Fruit fly (Drosophila melanogaster) whole organism, embryonic: Measurements from ENCODE around the gene CG4476.
A peak's percentile ranks its signal among the peaks of the same experiment; 100 is the strongest.

Experiments used
- Atf6 ChIP-seq: fragments of 200-800 bp; sonication (Bioruptor generic); IDR thresholded peaks from 2 replicates; pipeline ENCODE4 v1.3.6; 2022; ENCODE audit warnings: missing biosample characterization, missing genetic modification characterization
- Bdp1 ChIP-seq: fragments of 200-800 bp; sonication (Bioruptor generic); optimal IDR thresholded peaks from 3 replicates; lab custom pipeline; 2016; ENCODE audit warnings: missing biosample characterization, missing genetic modification characterization
- CG11504 ChIP-seq: fragments of 200-800 bp; sonication (Bioruptor generic); optimal IDR thresholded peaks from 3 replicates; lab custom pipeline; 2019; ENCODE audit warnings: missing biosample characterization, mild to moderate bottlenecking, missing genetic modification characterization, moderate library complexity
- CG13296 ChIP-seq: fragments of 200-800 bp; sonication (Bioruptor generic); optimal IDR thresholded peaks from 3 replicates; lab custom pipeline; 2018; ENCODE audit warnings: missing biosample characterization, mild to moderate bottlenecking, missing genetic modification characterization
- CG15696 ChIP-seq: fragments of 200-800 bp; sonication (Bioruptor generic); optimal IDR thresholded peaks from 2 replicates; lab custom pipeline; 2019; ENCODE audit warnings: missing biosample characterization, mild to moderate bottlenecking, missing genetic modification characterization, moderate library complexity
- CG31224 ChIP-seq: fragments of 200-800 bp; sonication (Bioruptor generic); IDR thresholded peaks from 2 replicates; pipeline ENCODE4 v1.3.6; 2022; ENCODE audit warnings: missing biosample characterization, missing genetic modification characterization
- CG31441 ChIP-seq: fragments of 200-800 bp; sonication (Bioruptor generic); IDR thresholded peaks from 2 replicates; pipeline ENCODE4 v1.3.6; 2022; ENCODE audit warnings: missing biosample characterization, missing genetic modification characterization
- CG34376 ChIP-seq: fragments of 200-800 bp; sonication (Bioruptor generic); optimal IDR thresholded peaks from 2 replicates; lab custom pipeline; 2018; ENCODE audit warnings: missing biosample characterization, mild to moderate bottlenecking, missing genetic modification characterization
- CG8290 ChIP-seq, 3 experiments: fragments of 200-800 bp; sonication (Bioruptor generic); optimal IDR thresholded peaks; 2 replicates each; lab custom pipeline; 2016 to 2019; ENCODE audit warnings: missing biosample characterization in 3 of 3, missing genetic modification characterization in 3 of 3, mild to moderate bottlenecking in 2 of 3, moderate library complexity in 1 of 3
- Doc3 ChIP-seq: fragments of 200-800 bp; sonication (Bioruptor generic); IDR thresholded peaks from 3 replicates; pipeline ENCODE4 v1.3.6; 2022; ENCODE audit warnings: missing biosample characterization, missing genetic modification characterization; ENCODE audit not compliant: partially characterized antibody
- Drgx ChIP-seq: fragments of 200-800 bp; sonication (Bioruptor generic); IDR thresholded peaks from 2 replicates; pipeline ENCODE4 v1.3.6; 2022; ENCODE audit warnings: missing biosample characterization, missing genetic modification characterization
- GATAe ChIP-seq: fragments of 200-800 bp; sonication (Bioruptor generic); conservative IDR thresholded peaks from 2 replicates; pipeline ENCODE4 v1.3.6; 2022; ENCODE audit warnings: missing biosample characterization, missing genetic modification characterization
- Hey ChIP-seq: fragments of 200-800 bp; sonication (Bioruptor generic); optimal IDR thresholded peaks from 3 replicates; lab custom pipeline; 2018; ENCODE audit warnings: missing biosample characterization, mild to moderate bottlenecking, missing genetic modification characterization
- HmgZ ChIP-seq: fragments of 200-800 bp; sonication (Bioruptor generic); optimal IDR thresholded peaks from 2 replicates; lab custom pipeline; 2018; ENCODE audit warnings: missing biosample characterization, mild to moderate bottlenecking, missing genetic modification characterization
- Med ChIP-seq: fragments of 200-800 bp; sonication (Bioruptor generic); peaks from one replicate; lab custom pipeline; 2016; ENCODE audit warnings: missing biosample characterization, missing genetic modification characterization, mild to moderate bottlenecking, inconsistent platforms, moderate library complexity
- Mes4 ChIP-seq: fragments of 200-800 bp; sonication (Bioruptor generic); optimal IDR thresholded peaks from 2 replicates; lab custom pipeline; 2016; ENCODE audit warnings: missing biosample characterization, missing genetic modification characterization
- NfI ChIP-seq: fragments of 200-800 bp; sonication (Bioruptor generic); optimal IDR thresholded peaks from 3 replicates; lab custom pipeline; 2018; ENCODE audit warnings: missing biosample characterization, mild to moderate bottlenecking, missing genetic modification characterization, moderate library complexity
- Opbp ChIP-seq: fragments of 200-800 bp; sonication (Bioruptor generic); IDR thresholded peaks from 3 replicates; pipeline ENCODE4 v1.3.6; 2022; ENCODE audit warnings: missing biosample characterization, missing genetic modification characterization; ENCODE audit not compliant: partially characterized antibody
- Pdp1 ChIP-seq, 2 experiments: fragments of 200-800 bp; sonication (Bioruptor generic); optimal IDR thresholded peaks; 3 replicates each; lab custom pipeline; 2016; ENCODE audit warnings: missing biosample characterization in 2 of 2, missing genetic modification characterization in 2 of 2, mild to moderate bottlenecking in 1 of 2, moderate library complexity in 1 of 2
- Rfx ChIP-seq: fragments of 200-800 bp; sonication (Bioruptor generic); IDR thresholded peaks from 2 replicates; pipeline ENCODE4 v1.3.6; 2022; ENCODE audit warnings: missing biosample characterization, missing genetic modification characterization
- Six4 ChIP-seq: fragments of 200-800 bp; sonication (Bioruptor generic); optimal IDR thresholded peaks from 2 replicates; lab custom pipeline; 2016; ENCODE audit warnings: missing biosample characterization, missing genetic modification characterization
- Sox100B ChIP-seq: fragments of 200-800 bp; sonication (Bioruptor generic); optimal IDR thresholded peaks from 3 replicates; lab custom pipeline; 2018; ENCODE audit warnings: missing biosample characterization, mild to moderate bottlenecking, missing genetic modification characterization
- Sry-β ChIP-seq: fragments of 200-800 bp; sonication (Bioruptor generic); optimal IDR thresholded peaks from 2 replicates; lab custom pipeline; 2018; ENCODE audit warnings: missing biosample characterization, mild to moderate bottlenecking, missing genetic modification characterization, moderate library complexity
- Vsx1 ChIP-seq: fragments of 200-800 bp; sonication (Bioruptor generic); optimal IDR thresholded peaks from 2 replicates; lab custom pipeline; 2017; ENCODE audit warnings: missing biosample characterization, mild to moderate bottlenecking, missing genetic modification characterization, missing genetic modification reagents
- Xrp1 ChIP-seq: fragments of 200-800 bp; sonication (Bioruptor generic); IDR thresholded peaks from 2 replicates; pipeline ENCODE4 v1.3.6; 2022; ENCODE audit warnings: missing biosample characterization, missing genetic modification characterization
- YL-1 ChIP-seq: fragments of 200-800 bp; sonication (Bioruptor generic); optimal IDR thresholded peaks from 3 replicates; lab custom pipeline; 2017; ENCODE audit warnings: missing biosample characterization, mild to moderate bottlenecking, missing genetic modification characterization
- ab ChIP-seq: fragments of 200-800 bp; sonication (Bioruptor generic); optimal IDR thresholded peaks from 2 replicates; lab custom pipeline; 2016; ENCODE audit warnings: missing biosample characterization, missing genetic modification characterization
- ase ChIP-seq: fragments of 200-800 bp; sonication (Bioruptor generic); IDR thresholded peaks from 3 replicates; pipeline ENCODE4 v1.3.6; 2022; ENCODE audit warnings: missing biosample characterization, missing genetic modification characterization
- cad ChIP-seq: fragments of >200 bp; optimal IDR thresholded peaks from 2 replicates; lab custom pipeline; 2017; ENCODE audit warnings: missing biosample characterization, missing genetic modification characterization
- dan ChIP-seq: fragments of 200-800 bp; sonication (Bioruptor generic); IDR thresholded peaks from 2 replicates; pipeline ENCODE4 v1.3.6; 2022; ENCODE audit warnings: missing biosample characterization, missing genetic modification characterization
- dmrt11E ChIP-seq: fragments of 200-800 bp; sonication (Bioruptor generic); optimal IDR thresholded peaks from 3 replicates; lab custom pipeline; 2018; ENCODE audit warnings: missing biosample characterization, mild to moderate bottlenecking, missing genetic modification characterization, moderate library complexity
- dmrt99B ChIP-seq: fragments of 200-800 bp; sonication (Bioruptor generic); optimal IDR thresholded peaks from 2 replicates; lab custom pipeline; 2018; ENCODE audit warnings: missing biosample characterization, mild to moderate bottlenecking, missing genetic modification characterization, moderate library complexity
- exex ChIP-seq: fragments of 200-800 bp; sonication (Bioruptor generic); optimal IDR thresholded peaks from 4 replicates; lab custom pipeline; 2018; ENCODE audit warnings: missing biosample characterization, mild to moderate bottlenecking, missing genetic modification characterization, moderate library complexity
- fd102C ChIP-seq: fragments of 200-800 bp; sonication (Bioruptor generic); optimal IDR thresholded peaks from 2 replicates; lab custom pipeline; 2018; ENCODE audit warnings: missing biosample characterization, mild to moderate bottlenecking, missing genetic modification characterization, moderate library complexity
- grn ChIP-seq: fragments of 200-800 bp; sonication (Bioruptor generic); optimal IDR thresholded peaks from 3 replicates; lab custom pipeline; 2017; ENCODE audit warnings: missing biosample characterization, missing genetic modification characterization
- gro ChIP-seq: fragments of 200-800 bp; sonication (Bioruptor generic); optimal IDR thresholded peaks from 2 replicates; lab custom pipeline; 2016; ENCODE audit warnings: missing biosample characterization, missing genetic modification characterization
- gsb ChIP-seq: fragments of 200-800 bp; sonication (Bioruptor generic); IDR thresholded peaks from 2 replicates; pipeline ENCODE4 v1.3.6; 2022; ENCODE audit warnings: missing biosample characterization, missing genetic modification characterization
- nmo ChIP-seq: fragments of 200-800 bp; sonication (Bioruptor generic); optimal IDR thresholded peaks from 2 replicates; lab custom pipeline; 2018; ENCODE audit warnings: missing biosample characterization, mild to moderate bottlenecking, missing genetic modification characterization, moderate library complexity
- nom ChIP-seq: fragments of 200-800 bp; sonication (Bioruptor generic); optimal IDR thresholded peaks from 2 replicates; lab custom pipeline; 2017; ENCODE audit warnings: missing biosample characterization, missing genetic modification characterization, mild to moderate bottlenecking, moderate library complexity, missing genetic modification reagents
- sc ChIP-seq, 3 experiments: fragments of >200 bp in 2 of 3; fragments of 200-800 bp in 1 of 3; sonication (Bioruptor generic) in 1 of 3; optimal IDR thresholded peaks; 2 replicates in 2 of 3; 3 replicates in 1 of 3; lab custom pipeline; 2017; ENCODE audit warnings: mild to moderate bottlenecking in 1 of 3, missing biosample characterization in 1 of 3, missing genetic modification characterization in 1 of 3, missing genetic modification reagents in 1 of 3
- sens ChIP-seq: fragments of 200-800 bp; sonication (Bioruptor generic); peaks from one replicate; lab custom pipeline; 2016; ENCODE audit warnings: missing biosample characterization, missing genetic modification characterization
- sens-2 ChIP-seq: fragments of 200-800 bp; sonication (Bioruptor generic); IDR thresholded peaks from 2 replicates; pipeline ENCODE4 v1.3.6; 2022; ENCODE audit warnings: missing biosample characterization, missing genetic modification characterization
- sna ChIP-seq: fragments of 200-800 bp; sonication (Bioruptor generic); IDR thresholded peaks from 2 replicates; pipeline ENCODE4 v1.3.6; 2022; ENCODE audit warnings: missing biosample characterization, missing genetic modification characterization; ENCODE audit not compliant: partially characterized antibody
- sug ChIP-seq: fragments of 200-800 bp; optimal IDR thresholded peaks from 2 replicates; lab custom pipeline; 2019; ENCODE audit warnings: missing biosample characterization, mild to moderate bottlenecking, missing genetic modification characterization, moderate library complexity
- unpg ChIP-seq: fragments of 200-800 bp; sonication (Bioruptor generic); optimal IDR thresholded peaks from 3 replicates; lab custom pipeline; 2018; ENCODE audit warnings: missing biosample characterization, mild to moderate bottlenecking, missing genetic modification characterization, moderate library complexity
- vnd ChIP-seq: fragments of 200-800 bp; sonication (Bioruptor generic); IDR thresholded peaks from 3 replicates; pipeline ENCODE4 v1.3.6; 2022; ENCODE audit warnings: missing biosample characterization, missing genetic modification characterization; ENCODE audit not compliant: partially characterized antibody

The CG4476 gene

dm6 chr3L:9208704-9209405 lies 2.8 kb upstream of the CG4476 start, which contains the start of gene Slc45-1 (continued):
- no peak for TF ChIP-seq gsb
- no peak for TF ChIP-seq Mes4 (GFP tag; lab: Kevin White, UChicago)
- TF ChIP-seq Six4 (GFP tag; lab: Kevin White, UChicago), result no peak
- TF ChIP-seq Sry-β (GFP tag; lab: Kevin White, UChicago), result no peak
- TF ChIP-seq Bdp1 (GFP tag; lab: Kevin White, UChicago), result no peak
- no peak for TF ChIP-seq sc (optimal IDR thresholded peaks at IDR 0.05; lab: Kevin White, UChicago)
- no peak for TF ChIP-seq sc (GFP tag; optimal IDR thresholded peaks at IDR 0.05; lab: Kevin White, UChicago)
- TF ChIP-seq nom (GFP tag; lab: Kevin White, UChicago), result no peak
- TF ChIP-seq Pdp1 (GFP tag; optimal IDR thresholded peaks at IDR 0.05; lab: Kevin White, UChicago), result peak in 1 of 2 experiments; percentile 12
- no peak for TF ChIP-seq ab (GFP tag; lab: Kevin White, UChicago)
- no peak for TF ChIP-seq Rfx (GFP tag; lab: Robert Waterston, UW)
- no peak for TF ChIP-seq dan
- TF ChIP-seq Opbp (GFP tag; lab: Robert Waterston, UW), result no peak
- no peak for TF ChIP-seq CG15696
- peak; percentile 31 for TF ChIP-seq CG11504 (tag; lab: Kevin White, UChicago)
- no peak for TF ChIP-seq Doc3 (GFP tag; lab: Robert Waterston, UW)
- no peak for TF ChIP-seq Sox100B
- peak; percentile 12 for TF ChIP-seq dmrt99B (tag; lab: Kevin White, UChicago)
- TF ChIP-seq dmrt11E (tag; lab: Kevin White, UChicago), result peak; percentile 21
- no peak for TF ChIP-seq CG31224
- no peak for TF ChIP-seq CG13296 (GFP tag; lab: Kevin White, UChicago)
- TF ChIP-seq YL-1 (GFP tag; lab: Kevin White, UChicago), result no peak

dm6 chr3L:9209665-9210064 lies 2.0 kb upstream of the CG4476 start:
- TF ChIP-seq sens-2 (GFP tag; lab: Robert Waterston, UW), result peak; percentile 65
- peak; percentile 10 for TF ChIP-seq unpg
- no peak for TF ChIP-seq CG8290 (GFP tag; optimal IDR thresholded peaks at IDR 0.05; lab: Kevin White, UChicago)
- TF ChIP-seq CG8290 (tag; optimal IDR thresholded peaks at IDR 0.05; lab: Kevin White, UChicago), result peak in 1 of 2 experiments; percentile 11
- peak; percentile 78 for TF ChIP-seq grn (GFP tag; lab: Kevin White, UChicago)
- TF ChIP-seq Xrp1 (GFP tag; lab: Robert Waterston, UW), result 0 out of 2 replicates have a peak, but pooled peaks have one; percentile 9
- TF ChIP-seq Vsx1, result peak; percentile 76
- peak; percentile 26; the same call in 1 of the 2 replicates for TF ChIP-seq Drgx (GFP tag; lab: Robert Waterston, UW)
- no peak for TF ChIP-seq fd102C
- TF ChIP-seq nmo (GFP tag; lab: Kevin White, UChicago), result no peak
- TF ChIP-seq ase, result no peak
- TF ChIP-seq Hey (tag; lab: Kevin White, UChicago), result peak; percentile 6
- peak; percentile 25 for TF ChIP-seq gro
- TF ChIP-seq exex (tag; lab: Kevin White, UChicago), result peak; percentile 94
- TF ChIP-seq NfI, result peak; percentile 14
- no peak for TF ChIP-seq cad (GFP tag; lab: Kevin White, UChicago)
- TF ChIP-seq CG31441 (GFP tag; lab: Robert Waterston, UW), result no peak
- peak; percentile 34 for TF ChIP-seq CG34376 (GFP tag; lab: Kevin White, UChicago)
- 0 out of 2 replicates have a peak, but pooled peaks have one; percentile 23 for TF ChIP-seq Atf6 (GFP tag; lab: Robert Waterston, UW)
- peak; percentile 87 for TF ChIP-seq sug
- TF ChIP-seq vnd, result peak; percentile 71
- TF ChIP-seq sna (GFP tag; lab: Robert Waterston, UW), result no peak
- peak; percentile 2 for TF ChIP-seq HmgZ
- peak; percentile 70; the same call in 1 of the 2 replicates for TF ChIP-seq GATAe (GFP tag; lab: Robert Waterston, UW)
- peak; percentile 39 for TF ChIP-seq Med (GFP tag; lab: Kevin White, UChicago)
- TF ChIP-seq sens (GFP tag; lab: Kevin White, UChicago), result peak; percentile 50
